Worm (Caenorhabditis elegans): ENCODE data around the gene F55C12.2.

DNA sequence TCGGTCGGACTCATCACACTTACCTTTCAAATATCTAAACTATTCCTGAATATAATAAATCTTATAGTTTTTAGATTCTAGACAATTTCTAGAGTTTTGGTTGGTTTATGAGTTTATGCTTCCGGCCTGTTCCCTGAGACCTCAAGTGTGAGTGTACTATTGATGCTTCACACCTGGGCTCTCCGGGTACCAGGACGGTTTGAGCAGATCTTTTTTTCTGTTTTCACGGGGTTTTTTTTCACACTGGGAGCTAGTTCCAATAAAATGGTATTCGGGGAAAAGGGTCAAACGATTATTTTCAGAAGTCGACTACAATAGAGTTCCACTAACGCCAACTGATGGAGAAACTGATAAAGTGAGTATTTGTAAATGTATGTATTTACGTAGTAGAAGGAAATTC, 25.5 kb downstream of the F55C12.2 start:
- TF ChIP-seq pqm-1 (tag; optimal IDR thresholded peaks at IDR 0.05) (no peak), fkh-10 (GFP tag; optimal IDR thresholded peaks at IDR 0.05) (no peak), dmd-6 (GFP tag; IDR thresholded peaks at IDR 0.05) (no peak), unc-62 (GFP tag; optimal IDR thresholded peaks at IDR 0.05 in 1 of 2) (no peak), unc-62 (tag; optimal IDR thresholded peaks at IDR 0.05) (no peak), nhr-237 (tag; optimal IDR thresholded peaks at IDR 0.05) (no peak)
